Worm (Caenorhabditis elegans) whole organism, young adult: Measurements from ENCODE around the gene F47B10.4.

ENCODE experiments used
- C17E4.6 ChIP-seq: fragments of 200-800 bp; sonication (Bioruptor generic); IDR thresholded peaks from 2 replicates; pipeline ENCODE4 v1.3.6; 2022; ENCODE audit warnings: missing genetic modification reagents, missing genetic modification characterization, missing compliant biosample characterization
- F22D6.2 ChIP-seq: sonication (generic microtip); optimal IDR thresholded peaks from 2 replicates; lab custom pipeline; 2016; ENCODE audit warnings: mild to moderate bottlenecking, missing genetic modification characterization, missing compliant biosample characterization
- F23B12.7 ChIP-seq: sonication (generic microtip); optimal IDR thresholded peaks from 2 replicates; lab custom pipeline; 2017; ENCODE audit warnings: missing genetic modification characterization, mild to moderate bottlenecking, missing compliant biosample characterization, antibody characterized with exemption, moderate library complexity; ENCODE audit not compliant: insufficient read depth
- F33H1.4 ChIP-seq: fragments of 200-800 bp; sonication (Bioruptor generic); IDR thresholded peaks from 2 replicates; pipeline ENCODE4 v1.3.6; 2022; ENCODE audit warnings: missing genetic modification reagents, missing genetic modification characterization, missing compliant biosample characterization
- akir-1 ChIP-seq: fragments of 200-800 bp; sonication (Bioruptor generic); optimal IDR thresholded peaks from 2 replicates; lab custom pipeline; 2018; ENCODE audit warnings: mild to moderate bottlenecking, missing genetic modification characterization, moderate library complexity, missing compliant biosample characterization
- aptf-2 ChIP-seq: fragments of 200-800 bp; sonication (Bioruptor generic); conservative IDR thresholded peaks from 2 replicates; pipeline ENCODE4 v1.3.6; 2022; ENCODE audit warnings: missing genetic modification reagents, missing genetic modification characterization, missing compliant biosample characterization
- attf-6 ChIP-seq: fragments of 200-800 bp; sonication (Bioruptor generic); IDR thresholded peaks from 2 replicates; pipeline ENCODE4 v1.3.6; 2022; ENCODE audit warnings: missing genetic modification reagents, missing genetic modification characterization, missing compliant biosample characterization
- bed-1 ChIP-seq: fragments of 200-800 bp; sonication (Bioruptor generic); IDR thresholded peaks from 2 replicates; pipeline ENCODE4 v1.3.6; 2022; ENCODE audit warnings: missing genetic modification reagents, missing genetic modification characterization, missing compliant biosample characterization
- bed-2 ChIP-seq: fragments of 200-800 bp; sonication (Bioruptor generic); IDR thresholded peaks from 2 replicates; pipeline ENCODE4 v1.3.6; 2022; ENCODE audit warnings: missing genetic modification reagents, missing genetic modification characterization, missing compliant biosample characterization
- cebp-1 ChIP-seq, 2 experiments: fragments of 200-800 bp in 1 of 2; sonication (Bioruptor generic) in 1 of 2; sonication (generic microtip) in 1 of 2; IDR thresholded peaks in 1 of 2; optimal IDR thresholded peaks in 1 of 2; 2 replicates each; pipeline versions ENCODE4 v1.3.6 to Lab custom; 2017 to 2022; ENCODE audit warnings: missing compliant biosample characterization in 2 of 2, missing genetic modification characterization in 2 of 2, mild to moderate bottlenecking in 1 of 2, missing genetic modification reagents in 1 of 2, moderate library complexity in 1 of 2
- ceh-58 ChIP-seq: fragments of 200-800 bp; sonication (Bioruptor generic); IDR thresholded peaks from 2 replicates; pipeline ENCODE4 v1.3.6; 2022; ENCODE audit warnings: missing genetic modification characterization, missing compliant biosample characterization
- chd-7 ChIP-seq: sonication (generic microtip); optimal IDR thresholded peaks from 2 replicates; lab custom pipeline; 2016; ENCODE audit warnings: mild to moderate bottlenecking, missing genetic modification characterization, moderate library complexity, missing compliant biosample characterization
- die-1 ChIP-seq: sonication (generic microtip); optimal IDR thresholded peaks from 2 replicates; lab custom pipeline; 2016; ENCODE audit warnings: missing genotype, mild to moderate bottlenecking, missing genetic modification characterization, missing compliant biosample characterization
- dpff-1 ChIP-seq: sonication (generic microtip); optimal IDR thresholded peaks from 2 replicates; lab custom pipeline; 2017; ENCODE audit warnings: mild to moderate bottlenecking, missing genetic modification characterization, missing compliant biosample characterization
- gei-17 ChIP-seq: fragments of 200-800 bp; sonication (Bioruptor generic); optimal IDR thresholded peaks from 2 replicates; lab custom pipeline; 2018; ENCODE audit warnings: mild to moderate bottlenecking, missing genetic modification characterization, missing compliant biosample characterization
- hmg-1.2 ChIP-seq: fragments of 200-800 bp; sonication (Bioruptor generic); IDR thresholded peaks from 2 replicates; pipeline ENCODE4 v1.3.6; 2022; ENCODE audit warnings: missing genetic modification reagents, missing genetic modification characterization, missing compliant biosample characterization
- hmg-20 ChIP-seq: fragments of 200-800 bp; sonication (Bioruptor generic); IDR thresholded peaks from 2 replicates; pipeline ENCODE4 v1.3.6; 2022; ENCODE audit warnings: missing genetic modification reagents, missing genetic modification characterization, missing compliant biosample characterization
- hsf-1 ChIP-seq: fragments of 200-800 bp; sonication (Bioruptor generic); IDR thresholded peaks from 2 replicates; pipeline ENCODE4 v1.3.6; 2022; ENCODE audit warnings: missing genetic modification reagents, missing genetic modification characterization, missing compliant biosample characterization
- mel-28 ChIP-seq: sonication (generic microtip); optimal IDR thresholded peaks from 2 replicates; lab custom pipeline; 2016; ENCODE audit warnings: borderline replicate concordance, mild to moderate bottlenecking, missing genetic modification characterization, missing compliant biosample characterization
- mes-4 ChIP-seq: sonication (generic microtip); optimal IDR thresholded peaks from 2 replicates; lab custom pipeline; 2016; ENCODE audit warnings: missing genotype, missing genetic modification characterization, missing compliant biosample characterization
- mxl-1 ChIP-seq: sonication (generic microtip); optimal IDR thresholded peaks from 2 replicates; lab custom pipeline; 2016; ENCODE audit warnings: missing genetic modification characterization, missing compliant biosample characterization
- nfya-1 ChIP-seq: sonication (generic microtip); optimal IDR thresholded peaks from 2 replicates; lab custom pipeline; 2017; ENCODE audit warnings: antibody characterized with exemption, missing compliant biosample characterization, missing genetic modification characterization, borderline replicate concordance; ENCODE audit not compliant: insufficient read depth
- nhr-80 ChIP-seq: sonication (generic microtip); optimal IDR thresholded peaks from 2 replicates; lab custom pipeline; 2016; ENCODE audit warnings: missing genetic modification characterization, missing compliant biosample characterization
- pha-4 ChIP-seq: fragments of 150-350 bp; sonication (generic microtip); optimal IDR thresholded peaks from 2 replicates; lab custom pipeline; 2014; ENCODE audit warnings: missing biosample characterization, missing genetic modification reagents, missing genetic modification characterization
- rcor-1 ChIP-seq: fragments of 200-800 bp; sonication (Bioruptor generic); IDR thresholded peaks from 2 replicates; pipeline ENCODE4 v1.3.6; 2022; ENCODE audit warnings: missing genetic modification reagents, missing genetic modification characterization, missing compliant biosample characterization
- snpc-4 ChIP-seq, 5 experiments: fragments of 150-350 bp in 1 of 5; sonication (generic microtip) in 4 of 5; optimal IDR thresholded peaks; 2 replicates each; lab custom pipeline; 2014 to 2018; ENCODE audit warnings: missing genetic modification characterization in 5 of 5, missing biosample characterization in 3 of 5, antibody characterized with exemption in 2 of 5, mild to moderate bottlenecking in 2 of 5, missing compliant biosample characterization in 2 of 5, missing genotype in 2 of 5, moderate library complexity in 2 of 5, missing genetic modification reagents in 1 of 5
- somi-1 ChIP-seq: fragments of 200-800 bp; sonication (Bioruptor generic); optimal IDR thresholded peaks from 2 replicates; lab custom pipeline; 2018; ENCODE audit warnings: mild to moderate bottlenecking, missing genetic modification characterization, missing compliant biosample characterization
- unc-130 ChIP-seq: sonication (generic microtip); optimal IDR thresholded peaks from 2 replicates; lab custom pipeline; 2016; ENCODE audit warnings: missing genetic modification reagents, missing genetic modification characterization, missing compliant biosample characterization
- zfh-2 ChIP-seq: fragments of 200-800 bp; sonication (Bioruptor generic); conservative IDR thresholded peaks from 2 replicates; pipeline ENCODE4 v1.3.6; 2022; ENCODE audit warnings: missing genetic modification reagents, missing genetic modification characterization, missing compliant biosample characterization
- ztf-25 ChIP-seq: fragments of 200-800 bp; sonication (Bioruptor generic); IDR thresholded peaks from 2 replicates; pipeline ENCODE4 v1.3.6; 2022; ENCODE audit warnings: missing genetic modification reagents, missing genetic modification characterization, missing compliant biosample characterization
- ztf-6 ChIP-seq: fragments of 200-800 bp; sonication (Bioruptor generic); IDR thresholded peaks from 2 replicates; pipeline ENCODE4 v1.3.6; 2022; ENCODE audit warnings: missing genetic modification reagents, missing genetic modification characterization, missing compliant biosample characterization

F47B10.4 gene

DNA sequence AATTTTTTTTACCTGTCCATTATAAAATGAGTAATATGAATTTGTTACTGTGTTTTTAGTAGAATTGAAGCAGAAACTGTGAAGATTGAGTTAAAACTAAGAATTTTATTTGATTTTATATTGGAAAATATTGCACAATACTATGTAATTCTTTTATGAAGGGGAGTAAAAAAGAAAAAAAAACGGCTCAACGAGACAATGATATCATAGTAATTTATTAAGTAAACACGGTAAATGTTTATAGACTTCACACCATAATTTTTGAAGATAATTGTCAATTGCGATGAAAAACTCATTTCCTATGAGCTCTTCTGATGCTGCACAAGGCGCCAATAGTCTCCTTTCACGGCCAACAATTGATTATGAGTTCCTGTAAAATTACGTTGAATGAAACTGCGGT, 31.9 kb upstream of the F47B10.4 start, which contains the start of gene pgp-5 (continued):
- no peak for TF ChIP-seq mel-28

DNA sequence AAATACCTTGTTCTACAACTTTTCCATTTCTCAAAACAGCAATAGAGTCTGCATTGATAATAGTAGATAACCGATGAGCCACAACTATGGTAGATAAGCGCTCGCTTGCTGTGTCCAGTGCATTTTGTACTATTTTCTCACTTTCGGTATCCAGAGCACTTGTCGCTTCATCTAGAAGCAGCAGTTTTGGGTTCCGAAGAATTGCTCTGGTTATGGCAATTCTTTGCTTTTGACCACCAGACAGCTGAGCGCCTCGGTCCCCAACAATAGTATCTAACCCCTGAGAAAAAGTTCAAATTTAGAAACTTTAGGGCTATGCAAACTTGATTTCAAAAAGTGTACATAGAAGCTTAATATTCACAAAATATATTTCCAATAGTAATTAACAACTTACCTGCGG, 31.4 kb upstream of the F47B10.4 start:
- TF ChIP-seq ztf-6 (GFP tag; lab: Robert Waterston, UW): no peak

DNA sequence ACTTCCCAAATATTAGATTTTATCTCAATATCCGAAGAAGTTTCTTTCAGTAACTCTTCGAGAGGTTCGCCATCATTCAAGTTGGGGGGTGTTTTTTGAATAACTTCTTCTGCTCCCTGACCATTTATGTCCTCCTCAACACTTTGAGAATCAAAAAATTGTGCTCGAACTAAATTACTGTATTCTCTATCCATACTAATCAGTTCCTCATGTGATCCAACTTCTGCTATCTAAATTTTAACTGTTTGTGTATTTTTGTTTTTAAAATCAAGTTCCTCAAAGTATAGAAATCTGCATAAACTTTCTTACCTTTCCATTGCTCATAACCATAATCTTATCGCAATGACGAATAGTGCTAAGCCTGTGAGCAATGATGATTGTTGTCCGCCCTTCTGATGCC, 29.4 kb upstream of the F47B10.4 start:
- no peak for TF ChIP-seq hsf-1 (GFP tag; lab: Robert Waterston, UW)
- TF ChIP-seq F33H1.4 (GFP tag; lab: Robert Waterston, UW): no peak
- no peak for TF ChIP-seq hmg-20 (GFP tag; lab: Robert Waterston, UW)
- TF ChIP-seq akir-1: no peak
- TF ChIP-seq nfya-1 (tag; lab: Kevin White, UChicago): no peak
- TF ChIP-seq attf-6: no peak
- TF ChIP-seq bed-2 (GFP tag; lab: Robert Waterston, UW): no peak
- no peak for TF ChIP-seq somi-1 (GFP tag; lab: Kevin White, UChicago)
- no peak for TF ChIP-seq aptf-2 (GFP tag; lab: Robert Waterston, UW)
- TF ChIP-seq ztf-25 (GFP tag; lab: Robert Waterston, UW): no peak
- no peak for TF ChIP-seq F23B12.7 (tag; lab: Kevin White, UChicago)
- TF ChIP-seq pha-4: no peak

DNA sequence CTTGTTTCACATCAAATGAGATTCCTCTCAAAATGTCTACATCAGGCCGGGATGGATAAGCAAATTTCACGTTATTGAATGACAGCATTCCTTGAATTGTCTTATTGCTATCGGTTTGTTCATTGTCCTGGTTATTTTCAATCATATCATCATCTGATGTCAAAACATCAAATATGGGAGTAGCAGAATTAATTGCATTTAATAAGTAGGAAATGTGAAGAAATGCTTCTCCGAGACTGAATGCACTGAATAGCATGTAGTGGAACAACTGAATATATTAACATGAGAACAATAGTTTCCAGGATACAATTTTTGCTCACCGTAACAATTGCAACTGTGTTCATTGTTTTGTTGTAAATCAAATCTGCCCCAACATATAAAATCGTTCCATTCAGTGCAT, 28.5 kb upstream of the F47B10.4 start:
- no peak for TF ChIP-seq die-1 (tag; lab: Kevin White, UChicago)
- TF ChIP-seq hmg-1.2 (GFP tag; lab: Robert Waterston, UW): no peak
- TF ChIP-seq chd-7: no peak
- TF ChIP-seq F22D6.2 (tag; lab: Kevin White, UChicago): no peak
- no peak for TF ChIP-seq zfh-2 (GFP tag; lab: Robert Waterston, UW)
- no peak for TF ChIP-seq ceh-58 (GFP tag; lab: Robert Waterston, UW)
- no peak for TF ChIP-seq unc-130
- TF ChIP-seq dpff-1 (tag; lab: Kevin White, UChicago): no peak
- no peak for TF ChIP-seq bed-1

DNA sequence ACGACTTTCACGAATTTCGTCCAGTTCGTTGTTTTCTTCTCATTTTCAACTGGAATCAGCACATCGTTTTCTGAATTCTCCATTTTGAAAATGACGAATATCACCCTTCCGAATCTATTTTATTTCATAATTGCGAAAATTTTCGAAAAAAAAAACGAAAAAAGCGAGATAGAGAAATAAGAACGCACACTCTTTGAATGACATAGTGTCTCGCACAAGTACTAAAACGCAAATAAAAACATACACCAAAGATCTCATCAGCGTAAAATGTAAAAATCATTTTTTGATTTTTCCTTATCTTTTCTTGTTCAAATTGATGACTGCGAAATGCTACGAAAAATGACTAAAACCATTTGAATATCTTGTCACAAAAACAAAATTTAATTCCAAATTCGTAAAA, 26.7 kb upstream of the F47B10.4 start, which contains the start of gene pgp-8:
Gene pgp-8, minus strand, starts transcription at position 101 of the 400 bp plus-strand sequence.
- TF ChIP-seq rcor-1 (GFP tag; lab: Robert Waterston, UW) (no peak), nhr-80 (tag; lab: Kevin White, UChicago) (peak; percentile 12)
- TF ChIP-seq, all 124 proteins: peak for 1

DNA sequence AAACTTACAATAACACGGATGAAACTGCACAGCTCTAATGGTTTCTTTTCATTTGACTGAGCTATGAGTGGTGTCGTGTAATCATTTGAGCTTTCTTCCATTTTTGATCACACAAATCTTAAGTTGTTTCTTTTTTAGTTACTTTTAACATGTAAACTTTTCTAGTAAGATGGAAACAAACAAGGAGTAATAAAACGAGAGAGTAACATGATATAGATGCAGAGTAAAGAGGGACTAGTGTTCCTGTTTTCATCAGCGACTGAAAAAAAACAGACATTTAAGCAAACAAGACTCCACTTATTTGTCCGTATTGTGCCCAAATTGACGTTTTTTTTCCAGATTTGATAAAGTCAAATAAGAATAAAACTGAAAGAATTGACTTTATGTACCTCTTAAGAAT, 20.9 kb upstream of the F47B10.4 start, which contains the start of gene pgp-7:
Gene pgp-7, minus strand, starts transcription at position 101 of the 400 bp plus-strand sequence.
- TF ChIP-seq C17E4.6 (GFP tag; lab: Robert Waterston, UW): no peak
- no peak for TF ChIP-seq mxl-1 (tag; lab: Kevin White, UChicago)

DNA sequence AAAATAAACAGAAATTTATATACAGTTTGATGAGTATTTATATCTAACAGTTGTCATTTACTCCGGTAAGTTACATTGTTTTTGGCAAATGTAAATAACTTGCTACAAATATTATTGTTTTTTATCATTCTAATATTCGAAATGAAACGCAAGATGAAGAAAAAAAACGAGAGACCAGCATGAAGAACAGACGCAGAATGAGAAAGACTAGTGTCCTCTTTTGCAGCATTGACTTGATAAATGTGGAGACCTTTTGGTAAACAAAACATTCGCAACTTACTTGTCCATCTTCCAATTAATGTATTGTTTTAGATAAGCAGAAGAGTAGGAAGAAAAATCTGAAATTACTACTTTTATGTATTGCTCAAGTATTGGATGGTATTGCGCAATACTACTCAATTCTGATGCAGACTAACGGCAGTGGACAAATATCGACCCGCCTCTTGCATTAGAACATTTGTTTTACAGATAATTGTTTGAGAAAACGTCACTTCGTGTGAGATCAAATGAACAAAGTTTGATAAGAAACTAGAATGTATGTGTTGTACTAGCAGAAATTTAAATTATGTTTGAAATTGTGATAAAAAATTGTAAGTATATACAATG, 13.8 kb upstream of the F47B10.4 start, which contains the start of gene pgp-6:
Gene pgp-6, minus strand, starts transcription at position 288 of the 606 bp plus-strand sequence.
- TF ChIP-seq F33H1.4 (GFP tag; lab: Robert Waterston, UW): no peak
- TF ChIP-seq snpc-4 (GFP tag; optimal IDR thresholded peaks at IDR 0.05; lab: Kevin White, UChicago): no peak
- TF ChIP-seq snpc-4 (tag; optimal IDR thresholded peaks at IDR 0.05; lab: Kevin White, UChicago): no peak
- TF ChIP-seq cebp-1 (GFP tag; IDR thresholded peaks at IDR 0.05; lab: Robert Waterston, UW): peak; percentile 39; the same call in 1 of the 2 replicates
- no peak for TF ChIP-seq cebp-1 (tag; optimal IDR thresholded peaks at IDR 0.05; lab: Kevin White, UChicago)
- no peak for TF ChIP-seq gei-17
- TF ChIP-seq mes-4 (tag; lab: Kevin White, UChicago): no peak
- TF ChIP-seq, all 124 proteins: peak for 1
